Worm (Caenorhabditis elegans): ENCODE measurements around the gene ops-1.

ce11 chrIV:6266499-6266898 is 17.7 kb downstream of the ops-1 start, which contains the start of gene srv-29:
- TF ChIP-seq snpc-4 (tag; optimal IDR thresholded peaks at IDR 0.05) (no peak), alr-1 (tag; optimal IDR thresholded peaks at IDR 0.05) (no peak), mab-5 (tag; optimal IDR thresholded peaks at IDR 0.05) (no peak), ZK546.5 (tag; optimal IDR thresholded peaks at IDR 0.05) (no peak), nhr-237 (tag; optimal IDR thresholded peaks at IDR 0.05) (no peak), elt-1 (tag; optimal IDR thresholded peaks at IDR 0.05) (no peak), blmp-1 (tag; optimal IDR thresholded peaks at IDR 0.05; ENCODE audit: insufficient read depth) (no peak), nhr-25 (tag; optimal IDR thresholded peaks at IDR 0.05) (no peak), ztf-11 (tag; optimal IDR thresholded peaks at IDR 0.05) (no peak), lsy-2 (tag; optimal IDR thresholded peaks at IDR 0.05) (no peak), unc-39 (tag; optimal IDR thresholded peaks at IDR 0.05) (no peak), R02D3.7 (tag; optimal IDR thresholded peaks at IDR 0.05) (no peak), mdl-1 (tag; optimal IDR thresholded peaks at IDR 0.05) (no peak), lin-39 (tag; optimal IDR thresholded peaks at IDR 0.05) (no peak)

All from whole organism, L2 larva.